Worm (Caenorhabditis elegans): Measurements from ENCODE around the gene srh-74.

DNA sequence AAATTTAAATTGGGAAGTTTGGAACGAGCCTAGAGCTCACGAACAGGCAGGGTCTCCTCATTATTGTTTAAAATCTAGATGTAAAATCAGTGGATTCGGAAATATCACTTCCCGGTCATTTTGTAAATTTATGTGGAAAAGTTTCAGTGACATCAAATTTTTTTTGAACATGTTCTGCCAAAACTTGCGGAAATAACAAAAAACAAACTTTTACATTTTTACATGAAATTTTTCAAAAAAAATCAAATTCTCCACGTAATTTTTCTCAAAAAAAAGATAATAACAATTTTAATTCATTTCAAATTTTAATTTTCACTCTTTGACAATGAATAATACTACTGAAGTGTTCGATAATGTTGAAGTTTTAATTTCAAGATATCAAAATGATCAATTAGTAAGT is 7.1 kb downstream of the srh-74 start, which contains the start of gene C45B11.5:
- no peak for TF ChIP-seq mel-28 (tag; optimal IDR thresholded peaks at IDR 0.05; ENCODE audit: borderline replicate concordance)
- TF ChIP-seq dpl-1 (GFP tag; optimal IDR thresholded peaks at IDR 0.05), result no peak
- TF ChIP-seq nhr-90 (tag; optimal IDR thresholded peaks at IDR 0.05), result no peak
- no peak for TF ChIP-seq egrh-3 (GFP tag; IDR thresholded peaks at IDR 0.05)
- no peak for TF ChIP-seq F49E8.2 (tag; optimal IDR thresholded peaks at IDR 0.05; ENCODE audit: insufficient read depth)
- no peak for TF ChIP-seq madf-6 (GFP tag; IDR thresholded peaks at IDR 0.05)
- TF ChIP-seq ztf-28 (GFP tag; IDR thresholded peaks at IDR 0.05), result no peak
- TF ChIP-seq efl-1 (GFP tag; optimal IDR thresholded peaks at IDR 0.05), result no peak
- TF ChIP-seq lin-54 (GFP tag; optimal IDR thresholded peaks at IDR 0.05), result no peak
- TF ChIP-seq F23B12.7 (tag; optimal IDR thresholded peaks at IDR 0.05; ENCODE audit: insufficient read depth), result no peak
- no peak for TF ChIP-seq hsf-1 (GFP tag; IDR thresholded peaks at IDR 0.05)
- TF ChIP-seq sptf-2 (GFP tag; optimal IDR thresholded peaks at IDR 0.05), result no peak
- no peak for TF ChIP-seq nfyb-1 (GFP tag; IDR thresholded peaks at IDR 0.05)
